Worm (Caenorhabditis elegans) whole organism, young adult: ENCODE data around the gene R02F11.12.

ENCODE experiments used
- B0019.2 ChIP-seq: fragments of 200-800 bp; sonication (Bioruptor generic); conservative IDR thresholded peaks from 2 replicates; pipeline ENCODE4 v1.3.6; 2022; ENCODE audit warnings: missing genetic modification reagents, missing genetic modification characterization, missing compliant biosample characterization
- B0336.3 ChIP-seq: fragments of 200-800 bp; sonication (Bioruptor generic); IDR thresholded peaks from 2 replicates; pipeline ENCODE4 v1.3.6; 2022; ENCODE audit warnings: missing genetic modification characterization, missing compliant biosample characterization
- F10E7.11 ChIP-seq: sonication (generic microtip); optimal IDR thresholded peaks from 2 replicates; lab custom pipeline; 2017; ENCODE audit warnings: mild to moderate bottlenecking, missing genetic modification characterization, moderate library complexity, missing compliant biosample characterization
- F23B12.7 ChIP-seq: sonication (generic microtip); optimal IDR thresholded peaks from 2 replicates; lab custom pipeline; 2017; ENCODE audit warnings: missing genetic modification characterization, mild to moderate bottlenecking, missing compliant biosample characterization, antibody characterized with exemption, moderate library complexity; ENCODE audit not compliant: insufficient read depth
- F39B2.1 ChIP-seq: fragments of 200-800 bp; sonication (Bioruptor generic); IDR thresholded peaks from 2 replicates; pipeline ENCODE4 v1.3.6; 2022; ENCODE audit warnings: missing genetic modification reagents, missing genetic modification characterization, missing compliant biosample characterization
- F49E8.2 ChIP-seq: sonication (generic microtip); optimal IDR thresholded peaks from 3 replicates; lab custom pipeline; 2017; ENCODE audit warnings: missing genetic modification characterization, mild to moderate bottlenecking, missing compliant biosample characterization, antibody characterized with exemption, moderate library complexity; ENCODE audit not compliant: insufficient read depth
- T07F8.4 ChIP-seq: sonication (generic microtip); optimal IDR thresholded peaks from 2 replicates; lab custom pipeline; 2016; ENCODE audit warnings: mild to moderate bottlenecking, missing genetic modification characterization, moderate library complexity, missing compliant biosample characterization
- T26A5.8 ChIP-seq: sonication (generic microtip); optimal IDR thresholded peaks from 2 replicates; lab custom pipeline; 2016; ENCODE audit warnings: missing genetic modification characterization, missing compliant biosample characterization
- Y95B8A.8 ChIP-seq: fragments of 200-800 bp; sonication (Bioruptor generic); IDR thresholded peaks from 2 replicates; pipeline ENCODE4 v1.3.6; 2022; ENCODE audit warnings: missing genetic modification reagents, missing genetic modification characterization, missing compliant biosample characterization
- ZK185.1 ChIP-seq: sonication (generic microtip); optimal IDR thresholded peaks from 2 replicates; lab custom pipeline; 2016; ENCODE audit warnings: mild to moderate bottlenecking, missing genetic modification characterization, missing compliant biosample characterization; ENCODE audit not compliant: poor library complexity, severe bottlenecking
- akir-1 ChIP-seq: fragments of 200-800 bp; sonication (Bioruptor generic); optimal IDR thresholded peaks from 2 replicates; lab custom pipeline; 2018; ENCODE audit warnings: mild to moderate bottlenecking, missing genetic modification characterization, moderate library complexity, missing compliant biosample characterization
- attf-3 ChIP-seq: fragments of 200-800 bp; sonication (Bioruptor generic); conservative IDR thresholded peaks from 2 replicates; pipeline ENCODE4 v1.3.6; 2022; ENCODE audit warnings: missing genetic modification reagents, missing genetic modification characterization, missing compliant biosample characterization
- attf-6 ChIP-seq: fragments of 200-800 bp; sonication (Bioruptor generic); IDR thresholded peaks from 2 replicates; pipeline ENCODE4 v1.3.6; 2022; ENCODE audit warnings: missing genetic modification reagents, missing genetic modification characterization, missing compliant biosample characterization
- bed-1 ChIP-seq: fragments of 200-800 bp; sonication (Bioruptor generic); IDR thresholded peaks from 2 replicates; pipeline ENCODE4 v1.3.6; 2022; ENCODE audit warnings: missing genetic modification reagents, missing genetic modification characterization, missing compliant biosample characterization
- ccch-3 ChIP-seq: fragments of 200-800 bp; sonication (Bioruptor generic); optimal IDR thresholded peaks from 2 replicates; lab custom pipeline; 2018; ENCODE audit warnings: mild to moderate bottlenecking, missing genetic modification characterization, missing compliant biosample characterization
- ceh-100 ChIP-seq: fragments of 200-800 bp; sonication (Bioruptor generic); IDR thresholded peaks from 2 replicates; pipeline ENCODE4 v1.3.6; 2022; ENCODE audit warnings: missing genetic modification reagents, missing genetic modification characterization, missing compliant biosample characterization
- ceh-58 ChIP-seq: fragments of 200-800 bp; sonication (Bioruptor generic); IDR thresholded peaks from 2 replicates; pipeline ENCODE4 v1.3.6; 2022; ENCODE audit warnings: missing genetic modification characterization, missing compliant biosample characterization
- dpl-1 ChIP-seq: fragments of 150-350 bp; optimal IDR thresholded peaks from 2 replicates; lab custom pipeline; 2014; ENCODE audit warnings: missing biosample characterization, missing genetic modification reagents, missing genetic modification characterization
- efl-1 ChIP-seq: fragments of 150-350 bp; optimal IDR thresholded peaks from 2 replicates; lab custom pipeline; 2014; ENCODE audit warnings: missing biosample characterization, missing genetic modification reagents, missing genetic modification characterization
- egl-44 ChIP-seq: fragments of 200-800 bp; sonication (Bioruptor generic); IDR thresholded peaks from 2 replicates; pipeline ENCODE4 v1.3.6; 2022; ENCODE audit warnings: missing genetic modification reagents, missing genetic modification characterization, missing compliant biosample characterization
- ets-4 ChIP-seq: fragments of 200-800 bp; sonication (Bioruptor generic); optimal IDR thresholded peaks from 2 replicates; lab custom pipeline; 2018; ENCODE audit warnings: mild to moderate bottlenecking, missing genetic modification characterization, missing compliant biosample characterization
- fkh-3 ChIP-seq: sonication (generic microtip); optimal IDR thresholded peaks from 2 replicates; lab custom pipeline; 2016; ENCODE audit warnings: mild to moderate bottlenecking, missing genetic modification characterization, missing compliant biosample characterization
- gei-17 ChIP-seq: fragments of 200-800 bp; sonication (Bioruptor generic); optimal IDR thresholded peaks from 2 replicates; lab custom pipeline; 2018; ENCODE audit warnings: mild to moderate bottlenecking, missing genetic modification characterization, missing compliant biosample characterization
- hlh-26 ChIP-seq: fragments of 200-800 bp; sonication (Bioruptor generic); conservative IDR thresholded peaks from 2 replicates; pipeline ENCODE4 v1.3.6; 2022; ENCODE audit warnings: missing genetic modification reagents, missing genetic modification characterization, missing compliant biosample characterization
- hsf-1 ChIP-seq: fragments of 200-800 bp; sonication (Bioruptor generic); IDR thresholded peaks from 2 replicates; pipeline ENCODE4 v1.3.6; 2022; ENCODE audit warnings: missing genetic modification reagents, missing genetic modification characterization, missing compliant biosample characterization
- let-526 ChIP-seq: fragments of 200-800 bp; sonication (Bioruptor generic); IDR thresholded peaks from 2 replicates; pipeline ENCODE4 v1.3.6; 2022; ENCODE audit warnings: missing genetic modification reagents, missing genetic modification characterization, missing compliant biosample characterization
- let-607 ChIP-seq, 2 experiments: fragments of 200-800 bp in 1 of 2; sonication (Bioruptor generic) in 1 of 2; sonication (generic microtip) in 1 of 2; optimal IDR thresholded peaks; 2 replicates each; lab custom pipeline; 2016 to 2018; ENCODE audit warnings: mild to moderate bottlenecking in 2 of 2, missing compliant biosample characterization in 2 of 2, missing genetic modification characterization in 2 of 2, moderate library complexity in 2 of 2, missing genotype in 1 of 2
- lsl-1 ChIP-seq: fragments of 200-800 bp; sonication (Bioruptor generic); optimal IDR thresholded peaks from 2 replicates; lab custom pipeline; 2018; ENCODE audit warnings: mild to moderate bottlenecking, missing genetic modification characterization, moderate library complexity, missing compliant biosample characterization
- madf-8 ChIP-seq: fragments of 200-800 bp; sonication (Bioruptor generic); conservative IDR thresholded peaks from 2 replicates; pipeline ENCODE4 v1.3.6; 2022; ENCODE audit warnings: missing genetic modification reagents, missing genetic modification characterization, missing compliant biosample characterization
- mes-4 ChIP-seq: sonication (generic microtip); optimal IDR thresholded peaks from 2 replicates; lab custom pipeline; 2016; ENCODE audit warnings: missing genotype, missing genetic modification characterization, missing compliant biosample characterization
- mxl-1 ChIP-seq: sonication (generic microtip); optimal IDR thresholded peaks from 2 replicates; lab custom pipeline; 2016; ENCODE audit warnings: missing genetic modification characterization, missing compliant biosample characterization
- nfya-1 ChIP-seq: sonication (generic microtip); optimal IDR thresholded peaks from 2 replicates; lab custom pipeline; 2017; ENCODE audit warnings: antibody characterized with exemption, missing compliant biosample characterization, missing genetic modification characterization, borderline replicate concordance; ENCODE audit not compliant: insufficient read depth
- nfyb-1 ChIP-seq: fragments of 200-800 bp; sonication (Bioruptor generic); IDR thresholded peaks from 2 replicates; pipeline ENCODE4 v1.3.6; 2022; ENCODE audit warnings: missing genetic modification reagents, missing genetic modification characterization, missing compliant biosample characterization
- nhr-120 ChIP-seq: fragments of 200-800 bp; sonication (Bioruptor generic); IDR thresholded peaks from 2 replicates; pipeline ENCODE4 v1.3.6; 2022; ENCODE audit warnings: missing genetic modification characterization, missing compliant biosample characterization
- nhr-179 ChIP-seq: sonication (generic microtip); optimal IDR thresholded peaks from 2 replicates; lab custom pipeline; 2016; ENCODE audit warnings: mild to moderate bottlenecking, missing genetic modification characterization, missing compliant biosample characterization
- nhr-80 ChIP-seq: sonication (generic microtip); optimal IDR thresholded peaks from 2 replicates; lab custom pipeline; 2016; ENCODE audit warnings: missing genetic modification characterization, missing compliant biosample characterization
- nhr-90 ChIP-seq: sonication (generic microtip); optimal IDR thresholded peaks from 2 replicates; lab custom pipeline; 2016; ENCODE audit warnings: missing genotype, mild to moderate bottlenecking, missing genetic modification characterization, missing compliant biosample characterization
- pha-4 ChIP-seq: fragments of 150-350 bp; sonication (generic microtip); optimal IDR thresholded peaks from 2 replicates; lab custom pipeline; 2014; ENCODE audit warnings: missing biosample characterization, missing genetic modification reagents, missing genetic modification characterization
- repo-1 ChIP-seq: sonication (generic microtip); optimal IDR thresholded peaks from 2 replicates; lab custom pipeline; 2017; ENCODE audit warnings: mild to moderate bottlenecking, missing genetic modification characterization, missing compliant biosample characterization
- snpc-1.1 ChIP-seq: sonication (generic microtip); optimal IDR thresholded peaks from 2 replicates; lab custom pipeline; 2017; ENCODE audit warnings: missing genetic modification characterization, mild to moderate bottlenecking, missing compliant biosample characterization, antibody characterized with exemption, moderate library complexity, missing genotype, missing genetic modification reagents; ENCODE audit not compliant: insufficient read depth
- snpc-1.3 ChIP-seq: sonication (generic microtip); optimal IDR thresholded peaks from 2 replicates; lab custom pipeline; 2017; ENCODE audit warnings: missing genetic modification characterization, mild to moderate bottlenecking, missing compliant biosample characterization, antibody characterized with exemption, moderate library complexity, missing genotype, missing genetic modification reagents; ENCODE audit not compliant: insufficient read depth
- snpc-3.4 ChIP-seq: sonication (generic microtip); optimal IDR thresholded peaks from 2 replicates; lab custom pipeline; 2017; ENCODE audit warnings: missing genetic modification characterization, mild to moderate bottlenecking, missing compliant biosample characterization, antibody characterized with exemption, moderate library complexity, missing genotype, missing genetic modification reagents
- tbp1 ChIP-seq: fragments of 200-800 bp; sonication (Bioruptor generic); optimal IDR thresholded peaks from 2 replicates; lab custom pipeline; 2018; ENCODE audit warnings: mild to moderate bottlenecking, missing genetic modification characterization, missing compliant biosample characterization
- tbx-9 ChIP-seq: sonication (generic microtip); optimal IDR thresholded peaks from 2 replicates; lab custom pipeline; 2016; ENCODE audit warnings: borderline replicate concordance, missing genetic modification characterization, inconsistent platforms, missing compliant biosample characterization
- unc-130 ChIP-seq: sonication (generic microtip); optimal IDR thresholded peaks from 2 replicates; lab custom pipeline; 2016; ENCODE audit warnings: missing genetic modification reagents, missing genetic modification characterization, missing compliant biosample characterization
- ztf-3 ChIP-seq: fragments of 200-800 bp; sonication (Bioruptor generic); optimal IDR thresholded peaks from 2 replicates; lab custom pipeline; 2018; ENCODE audit warnings: mild to moderate bottlenecking, missing genetic modification characterization, missing compliant biosample characterization
- ztf-6 ChIP-seq: fragments of 200-800 bp; sonication (Bioruptor generic); IDR thresholded peaks from 2 replicates; pipeline ENCODE4 v1.3.6; 2022; ENCODE audit warnings: missing genetic modification reagents, missing genetic modification characterization, missing compliant biosample characterization

Gene R02F11.12

DNA sequence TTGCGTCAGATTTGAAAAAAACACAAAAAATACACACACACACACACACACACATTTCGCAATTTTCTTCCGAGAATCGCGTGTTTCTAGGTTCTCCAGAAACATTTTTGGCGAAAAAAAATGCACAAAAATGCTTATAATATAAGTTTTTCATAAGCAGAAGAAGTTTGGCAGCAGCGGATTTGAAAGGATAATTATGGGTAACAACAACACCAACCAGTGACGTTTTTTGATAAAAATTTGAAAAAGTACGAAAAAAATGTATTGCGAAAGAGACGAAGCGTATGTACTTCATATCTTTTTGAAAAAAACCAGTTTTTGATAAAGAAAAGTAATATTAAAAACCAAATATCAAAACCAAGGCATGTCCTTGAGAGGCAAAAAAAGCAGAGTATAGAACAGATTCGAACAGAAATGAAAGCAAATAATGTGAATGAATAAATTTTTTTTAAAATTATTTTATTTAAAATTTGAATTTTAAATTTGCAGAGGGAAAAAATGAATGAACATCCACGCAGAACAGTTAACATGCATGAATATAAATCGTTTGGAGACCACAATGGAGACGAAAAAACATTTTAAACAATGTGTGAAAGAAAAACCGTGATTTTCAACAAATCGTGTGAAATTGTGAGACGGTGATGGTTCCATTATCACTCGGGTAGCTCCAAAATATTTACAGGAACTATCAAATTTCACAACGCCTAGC is 33.4 kb downstream of the R02F11.12 start (continued):
- no peak for TF ChIP-seq attf-3
- peak; percentile 33 for TF ChIP-seq ccch-3 (GFP tag; lab: Kevin White, UChicago)
- no peak for TF ChIP-seq F23B12.7 (tag; lab: Kevin White, UChicago)
- peak; percentile 48; the same call in 1 of the 2 replicates for TF ChIP-seq hsf-1 (GFP tag; lab: Robert Waterston, UW)
- TF ChIP-seq Y95B8A.8 (GFP tag; lab: Robert Waterston, UW) = 0 out of 2 replicates have a peak, but pooled peaks have one; percentile 48
- TF ChIP-seq let-607 (tag; optimal IDR thresholded peaks at IDR 0.05; lab: Kevin White, UChicago) = peak in 1 of 2 experiments; percentile 60
- TF ChIP-seq repo-1 (tag; lab: Kevin White, UChicago) = peak; percentile 89
- TF ChIP-seq fkh-3 (tag; lab: Kevin White, UChicago) = peak; percentile 48
- no peak for TF ChIP-seq snpc-1.3 (tag; lab: Kevin White, UChicago)
- no peak for TF ChIP-seq hlh-26 (GFP tag; lab: Robert Waterston, UW)
- no peak for TF ChIP-seq akir-1 (GFP tag; lab: Kevin White, UChicago)
- TF ChIP-seq nfya-1 (tag; lab: Kevin White, UChicago) = no peak
- TF ChIP-seq B0019.2 = no peak
- peak; percentile 68 for TF ChIP-seq ZK185.1 (tag; lab: Kevin White, UChicago)
- peak; percentile 85 for TF ChIP-seq nfyb-1 (GFP tag; lab: Robert Waterston, UW)
- TF ChIP-seq mxl-1 (tag; lab: Kevin White, UChicago) = no peak
- no peak for TF ChIP-seq pha-4
- peak; percentile 32 for TF ChIP-seq T26A5.8 (tag; lab: Kevin White, UChicago)
- TF ChIP-seq nhr-90 (tag; lab: Kevin White, UChicago) = no peak
- TF ChIP-seq mes-4 (tag; lab: Kevin White, UChicago) = no peak
- TF ChIP-seq nhr-120 (GFP tag; lab: Robert Waterston, UW) = no peak
- peak; percentile 85 for TF ChIP-seq B0336.3 (GFP tag; lab: Robert Waterston, UW)
- TF ChIP-seq let-526 (GFP tag; lab: Robert Waterston, UW) = no peak
- peak; percentile 13 for TF ChIP-seq unc-130
- no peak for TF ChIP-seq bed-1 (GFP tag; lab: Robert Waterston, UW)
- no peak for TF ChIP-seq dpl-1 (GFP tag; lab: Kevin White, UChicago)
- TF ChIP-seq nhr-80 (tag; lab: Kevin White, UChicago) = no peak
- peak; percentile 92 for TF ChIP-seq F10E7.11
- TF ChIP-seq gei-17 (GFP tag; lab: Kevin White, UChicago) = peak; percentile 69
- no peak for TF ChIP-seq F39B2.1 (GFP tag; lab: Robert Waterston, UW)
- no peak for TF ChIP-seq ztf-6 (GFP tag; lab: Robert Waterston, UW)
- no peak for TF ChIP-seq attf-6 (GFP tag; lab: Robert Waterston, UW)
- TF ChIP-seq ets-4 (GFP tag; lab: Kevin White, UChicago) = no peak
- peak; percentile 14 for TF ChIP-seq F49E8.2 (tag; lab: Kevin White, UChicago)
- TF ChIP-seq snpc-1.1 (tag; lab: Kevin White, UChicago) = no peak
- peak; percentile 30 for TF ChIP-seq T07F8.4 (tag; lab: Kevin White, UChicago)
- TF ChIP-seq tbx-9 = peak; percentile 25
- no peak for TF ChIP-seq nhr-179 (tag; lab: Kevin White, UChicago)
- TF ChIP-seq ceh-58 = no peak
- TF ChIP-seq efl-1 = no peak
- no peak for TF ChIP-seq madf-8 (GFP tag; lab: Robert Waterston, UW)
- TF ChIP-seq ztf-3 (GFP tag; lab: Kevin White, UChicago) = peak; percentile 75
- no peak for TF ChIP-seq egl-44
- peak; percentile 1 for TF ChIP-seq lsl-1 (GFP tag; lab: Kevin White, UChicago)
- TF ChIP-seq ceh-100 (GFP tag; lab: Robert Waterston, UW) = no peak
- peak; percentile 3 for TF ChIP-seq tbp1 (GFP tag; lab: Kevin White, UChicago)
- no peak for TF ChIP-seq snpc-3.4 (tag; lab: Kevin White, UChicago)
